Worm (Caenorhabditis elegans): ENCODE results near the gene E02H4.6.

E02H4.6 gene

DNA sequence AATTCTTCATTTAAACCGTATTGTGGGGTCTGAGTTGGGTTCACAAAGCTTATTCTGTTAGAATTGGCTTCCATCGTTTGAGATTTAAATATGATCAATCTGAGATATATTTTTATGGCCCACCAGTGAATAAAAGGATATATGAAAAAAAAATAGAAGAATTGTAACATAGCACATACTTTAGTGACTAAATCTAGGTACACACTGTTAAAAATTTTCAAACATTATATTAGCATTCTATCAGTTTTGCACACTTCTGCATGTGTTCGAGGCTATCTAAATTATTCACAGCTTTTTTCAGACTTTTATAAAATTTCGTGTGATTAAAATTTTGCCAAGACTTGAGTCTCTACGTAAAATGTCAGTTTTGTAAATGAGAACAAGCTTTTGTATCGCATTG, 29.6 kb upstream of the E02H4.6 start, which contains the start of gene E02H4.2:
E02H4.2 (minus strand) TSS at position 101 of the 400 bp plus-strand sequence.
- no peak for TF ChIP-seq T23F11.4 (GFP tag; optimal IDR thresholded peaks at IDR 0.05)
- TF ChIP-seq hlh-15 (tag; optimal IDR thresholded peaks at IDR 0.05), result no peak
- TF ChIP-seq fkh-6 (tag; optimal IDR thresholded peaks at IDR 0.05), result no peak
- TF ChIP-seq ceh-45 (GFP tag; IDR thresholded peaks at IDR 0.05), result no peak
- TF ChIP-seq pqm-1 (tag; optimal IDR thresholded peaks at IDR 0.05), result no peak
- TF ChIP-seq ceh-22 (tag; optimal IDR thresholded peaks at IDR 0.05), result no peak
- no peak for TF ChIP-seq ahr-1 (tag; optimal IDR thresholded peaks at IDR 0.05)
- no peak for TF ChIP-seq che-1 (tag; optimal IDR thresholded peaks at IDR 0.05)
- TF ChIP-seq ceh-24 (tag; optimal IDR thresholded peaks at IDR 0.05), result no peak
- TF ChIP-seq sdc-2 (tag; optimal IDR thresholded peaks at IDR 0.05), result no peak
- TF ChIP-seq rnt-1 (tag; optimal IDR thresholded peaks at IDR 0.05), result no peak
- TF ChIP-seq tbx-2 (tag; optimal IDR thresholded peaks at IDR 0.05), result no peak
- no peak for TF ChIP-seq ceh-31 (tag; optimal IDR thresholded peaks at IDR 0.05)
- TF ChIP-seq C38D4.7 (GFP tag; optimal IDR thresholded peaks at IDR 0.05), result no peak
- no peak for TF ChIP-seq madf-2 (tag; optimal IDR thresholded peaks at IDR 0.05)
- no peak for TF ChIP-seq hlh-13 (GFP tag; optimal IDR thresholded peaks at IDR 0.05)
- no peak for TF ChIP-seq lim-6 (tag; optimal IDR thresholded peaks at IDR 0.05)
- TF ChIP-seq sox-2 (GFP tag; IDR thresholded peaks at IDR 0.05), result no peak
- no peak for TF ChIP-seq ceh-34 (tag; optimal IDR thresholded peaks at IDR 0.05)
- TF ChIP-seq syd-9 (tag; optimal IDR thresholded peaks at IDR 0.05), result no peak

- no peak for TF ChIP-seq K02D7.2 (tag; optimal IDR thresholded peaks at IDR 0.05)
- TF ChIP-seq unc-86 (tag; optimal IDR thresholded peaks at IDR 0.05), result no peak
- TF ChIP-seq rnt-1 (tag; optimal IDR thresholded peaks at IDR 0.05), result no peak
- TF ChIP-seq pag-3 (tag; optimal IDR thresholded peaks at IDR 0.05; ENCODE audit: borderline replicate concordance), result no peak
- no peak for TF ChIP-seq ceh-34 (tag; optimal IDR thresholded peaks at IDR 0.05)
- no peak for TF ChIP-seq tbx-2 (tag; optimal IDR thresholded peaks at IDR 0.05)
- TF ChIP-seq ceh-24 (tag; optimal IDR thresholded peaks at IDR 0.05), result no peak
- no peak for TF ChIP-seq lim-6 (tag; optimal IDR thresholded peaks at IDR 0.05)
- TF ChIP-seq sox-2 (GFP tag; IDR thresholded peaks at IDR 0.05), result no peak
- no peak for TF ChIP-seq gmeb-2 (tag; optimal IDR thresholded peaks at IDR 0.05)
- TF ChIP-seq ceh-9 (tag; optimal IDR thresholded peaks at IDR 0.05), result no peak
Measured at ce11 chrX:14267781-14268180, 15.8 kb upstream of the E02H4.6 start, which contains the start of gene del-1. TSS of gene del-1 (plus strand) at chrX:14268081.

DNA sequence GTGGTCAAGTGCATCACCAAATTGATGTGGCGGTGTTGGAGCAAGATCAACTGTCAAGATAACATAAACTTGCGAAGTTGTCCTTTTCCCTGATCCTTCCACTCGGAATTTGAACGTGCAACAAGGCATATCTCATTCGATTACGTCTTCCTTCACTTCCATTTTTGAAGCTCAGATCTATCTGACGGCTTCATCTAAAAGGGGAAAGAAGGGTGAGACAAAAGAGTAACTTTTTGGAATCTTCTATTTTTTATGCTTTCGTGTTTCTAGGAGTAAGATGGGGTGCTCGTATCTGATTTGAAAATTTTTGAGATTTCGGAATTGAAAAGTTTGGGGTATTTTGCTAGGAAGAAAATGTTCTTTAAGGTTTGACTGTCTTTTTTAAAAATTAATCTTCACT, 15.2 kb upstream of the E02H4.6 start:
- TF ChIP-seq C38D4.7 (GFP tag; optimal IDR thresholded peaks at IDR 0.05) (no peak), K02D7.2 (tag; optimal IDR thresholded peaks at IDR 0.05) (no peak), ref-2 (tag; optimal IDR thresholded peaks at IDR 0.05) (no peak), pqm-1 (tag; optimal IDR thresholded peaks at IDR 0.05) (no peak)

- TF ChIP-seq mec-3 (tag; optimal IDR thresholded peaks at IDR 0.05; ENCODE audit: borderline replicate concordance) (no peak), lin-11 (tag; optimal IDR thresholded peaks at IDR 0.05) (no peak), ceh-30 (tag; optimal IDR thresholded peaks at IDR 0.05) (no peak), eyg-1 (tag; optimal IDR thresholded peaks at IDR 0.05) (no peak), ceh-14 (tag; optimal IDR thresholded peaks at IDR 0.05) (no peak), ceh-22 (tag; optimal IDR thresholded peaks at IDR 0.05) (no peak)
Measured at ce11 chrX:14263473-14263872, 11.5 kb upstream of the E02H4.6 start, which contains the start of gene E02H4.8. TSS of gene E02H4.8 (minus strand) at chrX:14263573.

ce11 chrX:14257661-14258060, 5.7 kb upstream of the E02H4.6 start, which contains the start of gene E02H4.4:
TSS of gene E02H4.4 (plus strand) at chrX:14257961.
- no peak for TF ChIP-seq hlh-15 (tag; optimal IDR thresholded peaks at IDR 0.05)
- TF ChIP-seq unc-3 (GFP tag; conservative IDR thresholded peaks at IDR 0.05), result no peak
- no peak for TF ChIP-seq unc-3 (tag; optimal IDR thresholded peaks at IDR 0.05)
- no peak for TF ChIP-seq ceh-48 (tag; optimal IDR thresholded peaks at IDR 0.05)
- TF ChIP-seq dmd-4 (tag; optimal IDR thresholded peaks at IDR 0.05; ENCODE audit: borderline replicate concordance), result no peak
- TF ChIP-seq eyg-1 (tag; optimal IDR thresholded peaks at IDR 0.05), result no peak
- no peak for TF ChIP-seq zip-5 (tag; optimal IDR thresholded peaks at IDR 0.05)
- TF ChIP-seq ets-4 (tag; optimal IDR thresholded peaks at IDR 0.05), result no peak
- no peak for TF ChIP-seq sox-2 (GFP tag; IDR thresholded peaks at IDR 0.05)
- TF ChIP-seq ceh-18 (tag; optimal IDR thresholded peaks at IDR 0.05), result no peak
